Fruit fly (Drosophila melanogaster): ENCODE measurements around the gene Stip1.

The Stip1 gene

dm6 chr2L:267441-268089 is 27.4 kb upstream of the Stip1 start, which contains the start of gene CG17075 (continued):
- TF ChIP-seq Hr39 (GFP tag; optimal IDR thresholded peaks at IDR 0.05) (peak; percentile 61), pdm3 (GFP tag; optimal IDR thresholded peaks at IDR 0.05) (no peak), CG3919 (GFP tag; optimal IDR thresholded peaks at IDR 0.05) (peak; percentile 90), Ets21C (GFP tag; optimal IDR thresholded peaks at IDR 0.05) (no peak), CG11902 (GFP tag; optimal IDR thresholded peaks at IDR 0.05) (peak; percentile 61), fd59A (GFP tag; optimal IDR thresholded peaks at IDR 0.05) (peak; percentile 72), CG32006 (GFP tag; optimal IDR thresholded peaks at IDR 0.05) (peak; percentile 96), CG31627 (GFP tag; optimal IDR thresholded peaks at IDR 0.05) (peak; percentile 69), CG15336 (GFP tag; IDR thresholded peaks at IDR 0.05) (peak; percentile 98), CG11294 (GFP tag; IDR thresholded peaks at IDR 0.05) (peak; percentile 83), CG8119 (GFP tag; IDR thresholded peaks at IDR 0.05) (peak; percentile 97), CG6808 (GFP tag; optimal IDR thresholded peaks at IDR 0.05) (peak; percentile 71), CG9139 (GFP tag; optimal IDR thresholded peaks at IDR 0.05) (peak; percentile 34), Hr38 (GFP tag; optimal IDR thresholded peaks at IDR 0.05) (no peak), Blimp-1 (GFP tag; optimal IDR thresholded peaks at IDR 0.05) (peak; percentile 46), topi (GFP tag; optimal IDR thresholded peaks at IDR 0.05) (peak; percentile 79), dac (GFP tag; optimal IDR thresholded peaks at IDR 0.05) (peak; percentile 90), acj6 (GFP tag; optimal IDR thresholded peaks at IDR 0.05) (peak; percentile 86), CG10631 (GFP tag; optimal IDR thresholded peaks at IDR 0.05) (peak; percentile 87), CG11762 (GFP tag; optimal IDR thresholded peaks at IDR 0.05; ENCODE audit: insufficient read depth) (peak; percentile 82), esn (GFP tag; optimal IDR thresholded peaks at IDR 0.05) (peak; percentile 88), Gug (GFP tag; IDR thresholded peaks at IDR 0.05) (peak; percentile 92), dsx (GFP tag; optimal IDR thresholded peaks at IDR 0.05; ENCODE audit: poor library complexity, severe bottlenecking) (peak; percentile 78), fd85E (GFP tag; optimal IDR thresholded peaks at IDR 0.05) (peak; percentile 32), CG3032 (tag; optimal IDR thresholded peaks at IDR 0.05) (peak; percentile 79), spab (GFP tag; optimal IDR thresholded peaks at IDR 0.05) (no peak), Eip75B (GFP tag; optimal IDR thresholded peaks at IDR 0.05) (peak; percentile 90), CG34406 (GFP tag; optimal IDR thresholded peaks at IDR 0.05) (peak; percentile 80)

DNA sequence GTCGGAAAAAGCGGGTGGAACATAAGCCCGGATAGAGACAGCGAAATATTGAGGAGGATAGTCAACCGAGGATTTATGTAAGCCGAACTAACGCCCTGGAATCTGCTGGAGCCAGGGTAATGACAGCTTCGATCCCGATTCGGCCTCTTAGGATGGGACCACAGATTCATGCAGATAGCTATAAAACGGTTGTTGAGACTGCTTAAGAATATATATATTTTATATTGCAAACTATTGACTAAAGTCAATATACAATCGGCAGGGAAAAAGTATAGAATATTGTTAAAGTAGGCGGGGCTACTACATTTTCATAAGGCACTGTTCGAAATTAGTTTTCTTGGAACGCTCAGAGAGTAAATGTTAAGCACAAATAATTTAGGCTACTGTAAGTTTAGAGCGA is 26.1 kb upstream of the Stip1 start, which contains the start of gene CG3345:
TSS of gene CG3345 (plus strand) at position 301 of the 400 bp plus-strand sequence.
- TF ChIP-seq CG3919 (GFP tag; optimal IDR thresholded peaks at IDR 0.05) (no peak), Blimp-1 (GFP tag; optimal IDR thresholded peaks at IDR 0.05) (no peak), net (GFP tag; optimal IDR thresholded peaks at IDR 0.05) (no peak), Ets96B (tag; optimal IDR thresholded peaks at IDR 0.05) (no peak)

DNA sequence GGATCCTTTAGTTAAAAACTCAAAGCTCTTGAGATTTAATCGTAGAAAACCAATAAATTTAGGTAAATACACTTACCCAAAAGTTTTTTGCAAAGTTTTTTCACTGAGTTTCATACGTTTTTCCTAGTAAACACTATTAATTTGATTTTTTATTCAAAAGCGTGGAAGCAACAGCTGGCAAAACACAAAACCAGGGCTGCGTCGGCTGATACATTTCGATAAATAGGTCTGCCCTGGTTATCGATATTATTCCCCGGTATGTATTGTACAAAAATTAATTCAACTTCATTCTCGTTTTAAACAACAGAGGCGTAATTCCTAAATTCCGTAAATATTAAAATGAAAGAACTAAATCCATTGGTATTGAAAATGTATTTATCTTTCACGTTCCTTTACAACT is 23.4 kb upstream of the Stip1 start, which contains the start of gene Dus1:
TSS of gene Dus1 (minus strand) at position 192 of the 400 bp plus-strand sequence.
- TF ChIP-seq CG6792 (GFP tag; optimal IDR thresholded peaks at IDR 0.05), result no peak
- peak; percentile 40 for TF ChIP-seq Eip78C (GFP tag)

DNA sequence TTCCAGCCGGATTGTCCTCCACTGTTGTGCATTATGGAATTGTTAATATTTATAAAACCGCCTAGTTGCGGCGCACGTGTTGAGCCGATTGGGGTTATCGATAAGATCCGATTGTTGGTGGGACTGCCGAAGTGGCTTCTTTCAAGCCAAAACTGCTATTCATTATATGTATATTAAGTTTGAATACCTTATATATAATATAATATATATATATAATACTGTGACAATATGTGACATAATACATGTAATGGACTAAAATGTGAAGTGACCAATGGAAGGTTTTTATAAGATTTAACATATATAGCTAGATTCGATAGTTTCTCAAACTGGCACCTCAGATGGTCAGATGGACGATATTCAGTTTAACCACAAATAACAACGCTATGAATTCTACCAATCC is 21.3 kb upstream of the Stip1 start, which contains the start of the genes mbm and CG11555:
TSS of gene mbm (minus strand) at position 113 of the 400 bp plus-strand sequence.
TSS of gene CG11555 (plus strand) at position 234 of the 400 bp plus-strand sequence.
- TF ChIP-seq Blimp-1 (GFP tag; optimal IDR thresholded peaks at IDR 0.05) (no peak), dsx (GFP tag; optimal IDR thresholded peaks at IDR 0.05; ENCODE audit: poor library complexity, severe bottlenecking) (peak; percentile 5), CG3032 (tag; optimal IDR thresholded peaks at IDR 0.05) (peak; percentile 26), CG8319 (GFP tag; optimal IDR thresholded peaks at IDR 0.05) (no peak), OdsH (GFP tag; optimal IDR thresholded peaks at IDR 0.05) (no peak), esn (GFP tag; optimal IDR thresholded peaks at IDR 0.05) (peak; percentile 19), Eip78C (GFP tag) (no peak), Ets96B (tag; optimal IDR thresholded peaks at IDR 0.05) (peak; percentile 39), CG31627 (GFP tag; optimal IDR thresholded peaks at IDR 0.05) (no peak), CG4318 (GFP tag; optimal IDR thresholded peaks at IDR 0.05) (no peak)
